Worm (Caenorhabditis elegans) whole organism, L3 larva: ENCODE measurements around the gene trap-4.

Experiments
- R02D3.7 ChIP-seq: fragments of 150-350 bp; optimal IDR thresholded peaks from 2 replicates; lab custom pipeline; 2014; ENCODE audit warnings: missing biosample characterization, missing genetic modification characterization
- aly-2 ChIP-seq: fragments of 150-350 bp; optimal IDR thresholded peaks from 2 replicates; lab custom pipeline; 2014; ENCODE audit warnings: missing biosample characterization, missing genetic modification characterization
- ama-1 ChIP-seq: fragments of 150-350 bp; optimal IDR thresholded peaks from 2 replicates; lab custom pipeline; 2018
- ceh-16 ChIP-seq: sonication (generic microtip); optimal IDR thresholded peaks from 2 replicates; lab custom pipeline; 2017; ENCODE audit warnings: missing biosample characterization, missing genetic modification characterization
- ceh-82 ChIP-seq: fragments of 150-350 bp; optimal IDR thresholded peaks from 2 replicates; lab custom pipeline; 2014; ENCODE audit warnings: missing biosample characterization, missing genetic modification characterization
- egl-27 ChIP-seq: sonication (generic microtip); optimal IDR thresholded peaks from 4 replicates; lab custom pipeline; 2017; ENCODE audit warnings: missing biosample characterization, missing genetic modification reagents, missing genetic modification characterization
- egl-5 ChIP-seq: fragments of 150-350 bp; optimal IDR thresholded peaks from 2 replicates; lab custom pipeline; 2017; ENCODE audit warnings: missing biosample characterization, missing genetic modification reagents, missing genetic modification characterization, inconsistent platforms
- elt-2 ChIP-seq: sonication (generic microtip); optimal IDR thresholded peaks from 2 replicates; lab custom pipeline; 2016; ENCODE audit warnings: missing genetic modification reagents, mild to moderate bottlenecking, missing genetic modification characterization, missing compliant biosample characterization
- elt-3 ChIP-seq, 3 experiments: fragments of 150-350 bp in 1 of 3; sonication (generic microtip) in 2 of 3; optimal IDR thresholded peaks; 2 replicates in 2 of 3; 4 replicates in 1 of 3; lab custom pipeline; 2014 to 2017; ENCODE audit warnings: missing biosample characterization in 3 of 3, missing genetic modification characterization in 3 of 3
- eor-1 ChIP-seq, 2 experiments: fragments of 150-350 bp; optimal IDR thresholded peaks; 2 replicates each; lab custom pipeline; 2014 to 2018; ENCODE audit warnings: missing biosample characterization in 2 of 2, missing genetic modification characterization in 2 of 2
- fkh-10 ChIP-seq: sonication (generic microtip); optimal IDR thresholded peaks from 2 replicates; lab custom pipeline; 2017; ENCODE audit warnings: missing biosample characterization, missing genetic modification reagents, missing genetic modification characterization
- fkh-2 ChIP-seq: fragments of 150-350 bp; optimal IDR thresholded peaks from 2 replicates; lab custom pipeline; 2014; ENCODE audit warnings: missing biosample characterization, missing genetic modification reagents, missing genetic modification characterization
- hmg-11 ChIP-seq: sonication (generic microtip); optimal IDR thresholded peaks from 2 replicates; lab custom pipeline; 2016; ENCODE audit warnings: missing genetic modification characterization, missing compliant biosample characterization
- jun-1 ChIP-seq: fragments of 150-350 bp; optimal IDR thresholded peaks from 2 replicates; lab custom pipeline; 2014; ENCODE audit warnings: missing biosample characterization, missing genetic modification reagents, missing genetic modification characterization
- lin-15B ChIP-seq: fragments of 150-350 bp; optimal IDR thresholded peaks from 2 replicates; lab custom pipeline; 2014; ENCODE audit warnings: missing biosample characterization, missing genetic modification characterization
- lin-39 ChIP-seq: fragments of 150-350 bp; optimal IDR thresholded peaks from 2 replicates; lab custom pipeline; 2018; ENCODE audit warnings: missing biosample characterization, missing genetic modification reagents, missing genetic modification characterization
- lsy-12 ChIP-seq: sonication (generic microtip); optimal IDR thresholded peaks from 2 replicates; lab custom pipeline; 2016; ENCODE audit warnings: mild to moderate bottlenecking, missing genetic modification characterization, missing compliant biosample characterization
- mml-1 ChIP-seq: fragments of 150-350 bp; sonication (generic microtip); optimal IDR thresholded peaks from 3 replicates; lab custom pipeline; 2014; ENCODE audit warnings: missing biosample characterization, missing genetic modification characterization
- nfya-1 ChIP-seq: sonication (generic microtip); optimal IDR thresholded peaks from 2 replicates; lab custom pipeline; 2017; ENCODE audit warnings: missing genetic modification characterization, mild to moderate bottlenecking, missing compliant biosample characterization, antibody characterized with exemption, moderate library complexity; ENCODE audit not compliant: insufficient read depth
- nhr-11 ChIP-seq: fragments of 150-350 bp; optimal IDR thresholded peaks from 2 replicates; lab custom pipeline; 2014; ENCODE audit warnings: missing biosample characterization, missing genetic modification characterization
- nhr-12 ChIP-seq: fragments of 150-350 bp; optimal IDR thresholded peaks from 2 replicates; lab custom pipeline; 2014; ENCODE audit warnings: missing biosample characterization, missing genetic modification characterization
- nhr-23 ChIP-seq: fragments of 150-350 bp; optimal IDR thresholded peaks from 2 replicates; lab custom pipeline; 2014; ENCODE audit warnings: missing biosample characterization, missing genetic modification reagents, missing genetic modification characterization
- nhr-237 ChIP-seq: fragments of 150-350 bp; optimal IDR thresholded peaks from 2 replicates; lab custom pipeline; 2014; ENCODE audit warnings: missing biosample characterization, missing genetic modification characterization
- nhr-25 ChIP-seq: sonication (generic microtip); optimal IDR thresholded peaks from 2 replicates; lab custom pipeline; 2017; ENCODE audit warnings: missing biosample characterization, missing genetic modification characterization
- nhr-28 ChIP-seq: fragments of 150-350 bp; optimal IDR thresholded peaks from 2 replicates; lab custom pipeline; 2014; ENCODE audit warnings: missing biosample characterization, missing genetic modification characterization
- nhr-43 ChIP-seq: sonication (generic microtip); optimal IDR thresholded peaks from 2 replicates; lab custom pipeline; 2016; ENCODE audit warnings: mild to moderate bottlenecking, missing genetic modification characterization, missing compliant biosample characterization; ENCODE audit not compliant: poor library complexity, severe bottlenecking
- nhr-67 ChIP-seq: fragments of 150-350 bp; optimal IDR thresholded peaks from 2 replicates; lab custom pipeline; 2014; ENCODE audit warnings: missing biosample characterization, missing genetic modification characterization
- nhr-76 ChIP-seq: fragments of 150-350 bp; sonication (generic microtip); optimal IDR thresholded peaks from 5 replicates; lab custom pipeline; 2014; ENCODE audit warnings: missing biosample characterization, missing genetic modification characterization
- nhr-77 ChIP-seq: fragments of 150-350 bp; optimal IDR thresholded peaks from 2 replicates; lab custom pipeline; 2014; ENCODE audit warnings: missing biosample characterization, missing genetic modification characterization
- pha-4 ChIP-seq: fragments of 150-350 bp; optimal IDR thresholded peaks from 2 replicates; lab custom pipeline; 2014; ENCODE audit warnings: missing biosample characterization, missing genetic modification reagents, missing genetic modification characterization
- pqm-1 ChIP-seq: fragments of 150-350 bp; optimal IDR thresholded peaks from 2 replicates; lab custom pipeline; 2017; ENCODE audit warnings: missing biosample characterization, missing genetic modification characterization, inconsistent platforms
- sea-2 ChIP-seq: fragments of 150-350 bp; sonication (generic microtip); optimal IDR thresholded peaks from 4 replicates; lab custom pipeline; 2014; ENCODE audit warnings: missing biosample characterization, missing genetic modification reagents, missing genetic modification characterization
- skn-1 ChIP-seq: fragments of 150-350 bp; optimal IDR thresholded peaks from 2 replicates; lab custom pipeline; 2014; ENCODE audit warnings: missing biosample characterization, missing genetic modification characterization
- snpc-4 ChIP-seq: fragments of 150-350 bp; optimal IDR thresholded peaks from 2 replicates; lab custom pipeline; 2014; ENCODE audit warnings: missing biosample characterization, missing genetic modification characterization
- unc-39 ChIP-seq: sonication (generic microtip); optimal IDR thresholded peaks from 4 replicates; lab custom pipeline; 2017; ENCODE audit warnings: missing biosample characterization, missing genetic modification characterization
- unc-62 ChIP-seq: fragments of 150-350 bp; sonication (generic microtip); optimal IDR thresholded peaks from 4 replicates; lab custom pipeline; 2014; ENCODE audit warnings: missing biosample characterization, missing genetic modification reagents, missing genetic modification characterization
- zag-1 ChIP-seq: fragments of 150-350 bp; optimal IDR thresholded peaks from 2 replicates; lab custom pipeline; 2014; ENCODE audit warnings: missing biosample characterization, missing genetic modification characterization
- ztf-11 ChIP-seq: fragments of 150-350 bp; optimal IDR thresholded peaks from 2 replicates; lab custom pipeline; 2014; ENCODE audit warnings: missing biosample characterization, missing genetic modification characterization

Gene trap-4

ce11 chrIII:11918247-11918769, 2.2 kb upstream of the trap-4 start, which contains the start of gene znf-593:
Gene znf-593, minus strand, starts transcription at chrIII:11918719.
- TF ChIP-seq egl-27 (tag; lab: Kevin White, UChicago) = no peak
- TF ChIP-seq elt-2 = peak; percentile 23
- TF ChIP-seq nhr-76 = no peak
- TF ChIP-seq elt-3 (tag; optimal IDR thresholded peaks at IDR 0.05; lab: Kevin White, UChicago) = no peak
- peak; percentile 50 for TF ChIP-seq hmg-11 (tag; lab: Kevin White, UChicago)
- peak; percentile 1 for TF ChIP-seq ama-1 (lab: Kevin White, UChicago)
- peak; percentile 56 for TF ChIP-seq nhr-43 (tag; lab: Kevin White, UChicago)
- TF ChIP-seq nhr-28 (tag; lab: Kevin White, UChicago) = no peak
- no peak for TF ChIP-seq skn-1 (tag; lab: Kevin White, UChicago)
- TF ChIP-seq pha-4 (tag; lab: Kevin White, UChicago) = peak; percentile 32
- TF ChIP-seq ceh-82 (tag; lab: Kevin White, UChicago) = no peak
- TF ChIP-seq, all 47 proteins: peak for 5

ce11 chrIII:11921658-11922098, 1.1 kb downstream of the trap-4 start, which contains the start of gene Y56A3A.22:
Gene Y56A3A.22, plus strand, starts transcription at chrIII:11921692.
- no peak for TF ChIP-seq nhr-25 (tag; lab: Kevin White, UChicago)
- TF ChIP-seq elt-3 (tag; optimal IDR thresholded peaks at IDR 0.05; lab: Kevin White, UChicago) = peak in 1 of 3 experiments; percentile 25
- TF ChIP-seq nhr-12 (tag; lab: Kevin White, UChicago) = no peak
- peak; percentile 33 for TF ChIP-seq nhr-43 (tag; lab: Kevin White, UChicago)
- TF ChIP-seq R02D3.7 = no peak
- TF ChIP-seq lsy-12 = peak; percentile 57
- peak; percentile 21 for TF ChIP-seq elt-2
- TF ChIP-seq ama-1 (lab: Kevin White, UChicago) = peak; percentile 92
- TF ChIP-seq nfya-1 = peak; percentile 36

ce11 chrIII:11923586-11923985, 3.1 kb downstream of the trap-4 start, which contains the start of gene nft-1:
Gene nft-1, plus strand, starts transcription at chrIII:11923886.
- TF ChIP-seq lin-39 (tag; lab: Kevin White, UChicago) (no peak), sea-2 (GFP tag; lab: Kevin White, UChicago) (no peak), lsy-12 (no peak), unc-39 (tag; lab: Kevin White, UChicago) (no peak), elt-2 (no peak), nhr-12 (tag; lab: Kevin White, UChicago) (no peak), nhr-77 (tag; lab: Kevin White, UChicago) (no peak), zag-1 (tag; lab: Kevin White, UChicago) (no peak), nhr-76 (no peak), jun-1 (tag; lab: Kevin White, UChicago) (no peak), unc-62 (no peak), fkh-10 (GFP tag; lab: Kevin White, UChicago) (no peak)

ce11 chrIII:11930899-11931298, 10.4 kb downstream of the trap-4 start:
- TF ChIP-seq ama-1 (lab: Kevin White, UChicago) (no peak), hmg-11 (tag; lab: Kevin White, UChicago) (no peak), egl-5 (no peak), nhr-237 (tag; lab: Kevin White, UChicago) (no peak), nhr-67 (tag; lab: Kevin White, UChicago) (no peak), nhr-12 (tag; lab: Kevin White, UChicago) (no peak), pqm-1 (no peak), nhr-11 (tag; lab: Kevin White, UChicago) (no peak), R02D3.7 (no peak), ztf-11 (no peak), aly-2 (tag; lab: Kevin White, UChicago) (no peak), nhr-23 (tag; lab: Kevin White, UChicago) (no peak)
- TF ChIP-seq, all 47 proteins: peak for 0

ce11 chrIII:11931960-11932359, 11.4 kb downstream of the trap-4 start:
- TF ChIP-seq ceh-16 (no peak), nhr-67 (tag; lab: Kevin White, UChicago) (no peak), unc-39 (tag; lab: Kevin White, UChicago) (no peak), pqm-1 (no peak), nhr-76 (no peak), nhr-25 (tag; lab: Kevin White, UChicago) (no peak), nhr-23 (tag; lab: Kevin White, UChicago) (no peak), eor-1 (tag; optimal IDR thresholded peaks at IDR 0.05; lab: Kevin White, UChicago) (no peak), sea-2 (GFP tag; lab: Kevin White, UChicago) (no peak), lin-15B (no peak), mml-1 (tag; lab: Kevin White, UChicago) (no peak), nfya-1 (no peak), fkh-2 (tag; lab: Kevin White, UChicago) (no peak), snpc-4 (tag; lab: Kevin White, UChicago) (no peak), zag-1 (tag; lab: Kevin White, UChicago) (no peak), hmg-11 (tag; lab: Kevin White, UChicago) (no peak), fkh-10 (GFP tag; lab: Kevin White, UChicago) (no peak), unc-62 (no peak)
